Worm (Caenorhabditis elegans) whole organism, L1 larva: ENCODE measurements around the gene C50C3.12.

Experiments
- C16A3.4 ChIP-seq: fragments of 150-350 bp; optimal IDR thresholded peaks from 2 replicates; lab custom pipeline; 2014; ENCODE audit warnings: missing biosample characterization, missing genetic modification characterization
- Y116A8C.19 ChIP-seq: sonication (generic microtip); optimal IDR thresholded peaks from 2 replicates; lab custom pipeline; 2016; ENCODE audit warnings: missing compliant biosample characterization, missing genetic modification characterization, borderline replicate concordance
- alr-1 ChIP-seq: fragments of 200-800 bp; sonication (Bioruptor generic); optimal IDR thresholded peaks from 2 replicates; lab custom pipeline; 2018; ENCODE audit warnings: borderline replicate concordance, mild to moderate bottlenecking, missing genetic modification characterization, missing compliant biosample characterization
- blmp-1 ChIP-seq: fragments of 150-350 bp; optimal IDR thresholded peaks from 2 replicates; lab custom pipeline; 2014; ENCODE audit warnings: missing biosample characterization, missing genetic modification characterization
- ceh-63 ChIP-seq: fragments of 200-800 bp; sonication (Bioruptor generic); optimal IDR thresholded peaks from 2 replicates; lab custom pipeline; 2018; ENCODE audit warnings: mild to moderate bottlenecking, missing genetic modification characterization, missing compliant biosample characterization
- ceh-90 ChIP-seq: sonication (generic microtip); optimal IDR thresholded peaks from 2 replicates; lab custom pipeline; 2016; ENCODE audit warnings: missing genetic modification characterization, missing compliant biosample characterization
- efl-1 ChIP-seq, 4 experiments: fragments of 150-350 bp; optimal IDR thresholded peaks in 3 of 4; peaks in 1 of 4; 1 replicate in 1 of 4; 2 replicates in 3 of 4; lab custom pipeline; 2014; ENCODE audit warnings: missing biosample characterization in 2 of 4, missing genetic modification characterization in 2 of 4, missing genetic modification reagents in 2 of 4
- elt-2 ChIP-seq: sonication (generic microtip); optimal IDR thresholded peaks from 2 replicates; lab custom pipeline; 2016; ENCODE audit warnings: missing genetic modification characterization, mild to moderate bottlenecking, inconsistent platforms, missing compliant biosample characterization, missing genetic modification reagents
- elt-3 ChIP-seq, 6 experiments: fragments of 150-350 bp in 1 of 6; sonication (generic microtip); optimal IDR thresholded peaks; 2 replicates each; lab custom pipeline; 2017 to 2018; ENCODE audit warnings: missing biosample characterization in 6 of 6, missing genetic modification characterization in 6 of 6, inconsistent platforms in 1 of 6
- fkh-10 ChIP-seq: sonication (generic microtip); optimal IDR thresholded peaks from 2 replicates; lab custom pipeline; 2017; ENCODE audit warnings: missing biosample characterization, missing genetic modification reagents, missing genetic modification characterization
- fkh-4 ChIP-seq: sonication (generic microtip); optimal IDR thresholded peaks from 2 replicates; lab custom pipeline; 2016; ENCODE audit warnings: missing compliant biosample characterization, missing genetic modification characterization, borderline replicate concordance
- fkh-8 ChIP-seq: sonication (generic microtip); optimal IDR thresholded peaks from 2 replicates; lab custom pipeline; 2016; ENCODE audit warnings: mild to moderate bottlenecking, missing genetic modification characterization, missing compliant biosample characterization
- hlh-17 ChIP-seq: fragments of 200-800 bp; sonication (Bioruptor generic); optimal IDR thresholded peaks from 2 replicates; lab custom pipeline; 2018; ENCODE audit warnings: missing genetic modification characterization, mild to moderate bottlenecking, missing compliant biosample characterization, moderate library complexity, borderline replicate concordance
- hlh-4 ChIP-seq: sonication (generic microtip); optimal IDR thresholded peaks from 2 replicates; lab custom pipeline; 2016; ENCODE audit warnings: mild to moderate bottlenecking, missing genetic modification characterization, missing compliant biosample characterization
- irx-1 ChIP-seq: sonication (generic microtip); optimal IDR thresholded peaks from 2 replicates; lab custom pipeline; 2016; ENCODE audit warnings: missing genetic modification characterization, missing compliant biosample characterization
- isw-1 ChIP-seq: fragments of 200-800 bp; sonication (Bioruptor generic); IDR thresholded peaks from 2 replicates; pipeline ENCODE4 v1.3.6; 2022; ENCODE audit warnings: missing genetic modification characterization, missing compliant biosample characterization
- lin-13 ChIP-seq: fragments of 150-350 bp; optimal IDR thresholded peaks from 2 replicates; lab custom pipeline; 2014; ENCODE audit warnings: missing biosample characterization, missing genetic modification reagents, missing genetic modification characterization
- lin-14 ChIP-seq: fragments of 200-800 bp; sonication (Bioruptor generic); optimal IDR thresholded peaks from 2 replicates; lab custom pipeline; 2018; ENCODE audit warnings: mild to moderate bottlenecking, missing genetic modification characterization, moderate library complexity, missing compliant biosample characterization
- lin-35 ChIP-seq, 2 experiments: fragments of 150-350 bp; optimal IDR thresholded peaks; 2 replicates each; lab custom pipeline; 2014; ENCODE audit warnings: missing biosample characterization in 2 of 2, missing genetic modification characterization in 2 of 2, missing genetic modification reagents in 2 of 2
- lin-39 ChIP-seq: fragments of 150-350 bp; optimal IDR thresholded peaks from 2 replicates; lab custom pipeline; 2014; ENCODE audit warnings: missing biosample characterization, missing genetic modification reagents, missing genetic modification characterization
- lsy-2 ChIP-seq, 2 experiments: fragments of 150-350 bp; optimal IDR thresholded peaks; 2 replicates each; lab custom pipeline; 2014; ENCODE audit warnings: missing biosample characterization in 2 of 2, missing genetic modification characterization in 2 of 2
- mdl-1 ChIP-seq, 2 experiments: fragments of 150-350 bp; optimal IDR thresholded peaks; 2 replicates each; lab custom pipeline; 2014 to 2017; ENCODE audit warnings: missing biosample characterization in 2 of 2, missing genetic modification characterization in 2 of 2, inconsistent platforms in 1 of 2
- nhr-11 ChIP-seq: fragments of 150-350 bp; optimal IDR thresholded peaks from 2 replicates; lab custom pipeline; 2014; ENCODE audit warnings: missing biosample characterization, missing genetic modification characterization
- nhr-12 ChIP-seq: sonication (generic microtip); optimal IDR thresholded peaks from 2 replicates; lab custom pipeline; 2017; ENCODE audit warnings: missing biosample characterization, missing genetic modification characterization
- nhr-19 ChIP-seq: fragments of 200-800 bp; sonication (Bioruptor generic); conservative IDR thresholded peaks from 2 replicates; pipeline ENCODE4 v1.3.6; 2022; ENCODE audit warnings: missing genetic modification characterization, missing compliant biosample characterization
- nhr-71 ChIP-seq: sonication (generic microtip); optimal IDR thresholded peaks from 2 replicates; lab custom pipeline; 2016; ENCODE audit warnings: mild to moderate bottlenecking, missing genetic modification characterization, moderate library complexity, missing compliant biosample characterization
- nhr-76 ChIP-seq: sonication (generic microtip); optimal IDR thresholded peaks from 2 replicates; lab custom pipeline; 2017; ENCODE audit warnings: missing biosample characterization, missing genetic modification characterization
- nhr-84 ChIP-seq: sonication (generic microtip); optimal IDR thresholded peaks from 2 replicates; lab custom pipeline; 2017; ENCODE audit warnings: missing biosample characterization, missing genetic modification characterization
- pag-3 ChIP-seq: sonication (generic microtip); optimal IDR thresholded peaks from 2 replicates; lab custom pipeline; 2017; ENCODE audit warnings: missing genetic modification characterization, mild to moderate bottlenecking, missing compliant biosample characterization, antibody characterized with exemption, borderline replicate concordance; ENCODE audit not compliant: insufficient read depth
- pqm-1 ChIP-seq: sonication (generic microtip); optimal IDR thresholded peaks from 3 replicates; lab custom pipeline; 2017; ENCODE audit warnings: missing biosample characterization, missing genetic modification characterization
- skn-1 ChIP-seq: fragments of 150-350 bp; optimal IDR thresholded peaks from 2 replicates; lab custom pipeline; 2014; ENCODE audit warnings: missing biosample characterization, missing genetic modification characterization
- sox-4 ChIP-seq: sonication (generic microtip); optimal IDR thresholded peaks from 2 replicates; lab custom pipeline; 2016; ENCODE audit warnings: missing genetic modification characterization, missing compliant biosample characterization
- sptf-1 ChIP-seq: fragments of 150-350 bp; optimal IDR thresholded peaks from 2 replicates; lab custom pipeline; 2014; ENCODE audit warnings: missing biosample characterization, missing genetic modification characterization
- swsn-7 ChIP-seq: sonication (generic microtip); optimal IDR thresholded peaks from 2 replicates; lab custom pipeline; 2016; ENCODE audit warnings: missing genetic modification characterization, missing compliant biosample characterization
- tbx-2 ChIP-seq: sonication (generic microtip); optimal IDR thresholded peaks from 2 replicates; lab custom pipeline; 2016; ENCODE audit warnings: missing genetic modification characterization, missing compliant biosample characterization
- tlp-1 ChIP-seq: fragments of 150-350 bp; optimal IDR thresholded peaks from 2 replicates; lab custom pipeline; 2014; ENCODE audit warnings: missing biosample characterization, missing genetic modification characterization
- unc-98 ChIP-seq: fragments of 200-800 bp; sonication (Bioruptor generic); IDR thresholded peaks from 2 replicates; pipeline ENCODE4 v1.3.6; 2022; ENCODE audit warnings: missing genetic modification characterization, missing compliant biosample characterization
- vab-15 ChIP-seq: sonication (generic microtip); optimal IDR thresholded peaks from 2 replicates; lab custom pipeline; 2017; ENCODE audit warnings: missing genotype, mild to moderate bottlenecking, missing genetic modification characterization, missing compliant biosample characterization
- xbp-1 ChIP-seq: sonication (generic microtip); optimal IDR thresholded peaks from 2 replicates; lab custom pipeline; 2016; ENCODE audit warnings: missing genetic modification characterization, missing compliant biosample characterization
- zag-1 ChIP-seq: fragments of 150-350 bp; optimal IDR thresholded peaks from 2 replicates; lab custom pipeline; 2014; ENCODE audit warnings: missing biosample characterization, missing genetic modification characterization
- ztf-11 ChIP-seq, 2 experiments: sonication (generic microtip); optimal IDR thresholded peaks; 2 replicates each; lab custom pipeline; 2016 to 2017; ENCODE audit warnings: missing genetic modification characterization in 2 of 2, missing biosample characterization in 1 of 2, missing compliant biosample characterization in 1 of 2

C50C3.12 gene

DNA sequence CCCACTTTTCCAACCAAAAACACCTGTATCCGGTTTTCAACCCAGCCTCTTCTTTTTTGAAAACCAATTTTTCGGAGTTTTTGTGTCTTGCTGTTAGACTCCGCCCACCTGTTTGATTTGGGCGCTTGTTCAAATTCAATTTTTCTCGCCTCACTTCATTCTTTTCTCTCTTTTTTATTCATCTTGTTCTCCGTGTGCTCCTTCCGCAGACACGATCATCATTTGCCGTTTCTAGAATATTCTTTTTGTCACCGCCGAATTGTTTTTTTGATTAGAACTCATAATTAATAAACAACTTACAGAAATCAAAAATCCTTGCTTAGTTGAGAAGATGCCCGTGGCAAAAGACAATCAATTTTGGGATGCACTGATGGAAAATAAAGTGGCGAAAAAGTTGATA, 2.6 kb downstream of the C50C3.12 start, which contains the start of gene C50C3.5:
Gene C50C3.5, plus strand, starts transcription at position 301 of the 400 bp plus-strand sequence.
- no peak for TF ChIP-seq isw-1 (GFP tag; lab: Robert Waterston, UW)
- TF ChIP-seq fkh-10 (GFP tag; lab: Kevin White, UChicago): peak; percentile 52
- TF ChIP-seq vab-15 (tag; lab: Kevin White, UChicago): no peak
- TF ChIP-seq lin-39 (tag; lab: Kevin White, UChicago): no peak
- TF ChIP-seq nhr-76 (tag; lab: Kevin White, UChicago): no peak
- TF ChIP-seq tbx-2 (tag; lab: Kevin White, UChicago): no peak
- peak; percentile 37 for TF ChIP-seq lin-14 (GFP tag; lab: Kevin White, UChicago)

DNA sequence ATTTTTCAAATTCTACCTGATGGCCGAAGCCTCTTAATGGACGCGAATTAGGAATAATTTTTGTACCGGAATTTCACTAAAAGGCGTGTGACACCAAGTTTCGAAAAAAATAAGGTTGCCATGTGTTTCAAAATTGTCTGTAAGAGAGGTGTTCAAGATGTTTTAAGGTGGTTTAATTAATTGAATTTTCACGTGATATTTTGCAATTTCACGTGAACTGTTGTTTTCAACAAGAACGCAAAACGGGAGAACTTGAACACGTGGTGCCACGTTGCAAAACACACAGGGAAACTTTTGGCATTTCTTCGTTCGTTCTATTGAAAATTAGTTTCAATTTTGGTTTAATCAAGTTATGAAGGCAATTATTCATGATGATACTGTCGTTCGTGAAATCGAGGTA, 5.2 kb downstream of the C50C3.12 start, which contains the start of gene spc-2:
Gene spc-2, plus strand, starts transcription at position 301 of the 400 bp plus-strand sequence.
- no peak for TF ChIP-seq nhr-71 (tag; lab: Kevin White, UChicago)

DNA sequence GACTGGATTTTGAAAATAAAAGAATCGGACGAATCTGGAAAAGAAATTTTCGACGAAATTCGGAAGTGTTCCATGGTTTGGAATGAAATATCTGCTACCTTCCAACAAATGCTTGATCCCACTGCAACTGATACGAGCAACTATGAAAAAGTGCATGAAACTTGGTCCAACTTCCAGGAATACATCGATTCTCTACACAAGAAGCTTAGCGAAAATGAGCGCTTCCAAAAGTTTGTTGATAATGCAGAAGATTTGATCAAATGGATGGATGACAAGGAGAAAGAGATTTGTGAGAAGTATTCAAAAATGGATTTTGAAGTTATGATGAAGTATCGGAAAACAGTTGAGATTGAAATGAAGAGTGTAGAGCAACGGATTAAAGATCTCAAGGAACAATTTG, 6.2 kb downstream of the C50C3.12 start:
- no peak for TF ChIP-seq swsn-7
- TF ChIP-seq, all 84 proteins: peak for 0

DNA sequence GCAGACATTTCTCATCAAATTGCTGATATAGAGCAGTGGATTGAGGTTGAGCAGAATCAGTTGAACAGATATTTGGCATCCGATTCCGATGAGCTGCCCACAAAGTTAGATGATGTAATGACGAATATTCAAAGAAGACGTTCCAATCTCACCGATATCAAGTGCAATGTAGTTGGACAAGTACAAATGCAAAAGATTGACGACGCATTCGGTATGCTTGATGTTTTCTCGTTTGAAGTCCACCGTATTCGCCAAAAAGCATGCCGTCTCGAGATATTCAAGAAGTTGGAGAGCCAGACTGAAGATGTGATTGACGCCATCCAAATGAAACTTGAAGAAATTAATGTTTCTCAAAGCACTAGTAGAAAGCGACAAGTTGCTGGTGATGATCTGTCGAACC, 8.8 kb downstream of the C50C3.12 start:
- TF ChIP-seq irx-1 (tag; lab: Kevin White, UChicago) (no peak), nhr-12 (tag; lab: Kevin White, UChicago) (no peak), blmp-1 (tag; lab: Kevin White, UChicago) (no peak), nhr-11 (tag; lab: Kevin White, UChicago) (no peak), lin-35 (GFP tag; optimal IDR thresholded peaks at IDR 0.05; lab: Kevin White, UChicago) (no peak), ceh-63 (GFP tag; lab: Kevin White, UChicago) (no peak), elt-2 (tag; lab: Kevin White, UChicago) (no peak), nhr-84 (tag; lab: Kevin White, UChicago) (no peak), mdl-1 (tag; optimal IDR thresholded peaks at IDR 0.05; lab: Kevin White, UChicago) (no peak), nhr-19 (GFP tag; lab: Robert Waterston, UW) (no peak), ztf-11 (tag; optimal IDR thresholded peaks at IDR 0.05; lab: Kevin White, UChicago) (no peak), fkh-8 (no peak), xbp-1 (no peak), sptf-1 (tag; lab: Kevin White, UChicago) (no peak), elt-3 (tag; optimal IDR thresholded peaks at IDR 0.05; lab: Kevin White, UChicago) (no peak), hlh-4 (tag; lab: Kevin White, UChicago) (no peak), lin-13 (no peak), skn-1 (tag; lab: Kevin White, UChicago) (no peak), alr-1 (tag; lab: Kevin White, UChicago) (no peak), zag-1 (tag; lab: Kevin White, UChicago) (no peak)

DNA sequence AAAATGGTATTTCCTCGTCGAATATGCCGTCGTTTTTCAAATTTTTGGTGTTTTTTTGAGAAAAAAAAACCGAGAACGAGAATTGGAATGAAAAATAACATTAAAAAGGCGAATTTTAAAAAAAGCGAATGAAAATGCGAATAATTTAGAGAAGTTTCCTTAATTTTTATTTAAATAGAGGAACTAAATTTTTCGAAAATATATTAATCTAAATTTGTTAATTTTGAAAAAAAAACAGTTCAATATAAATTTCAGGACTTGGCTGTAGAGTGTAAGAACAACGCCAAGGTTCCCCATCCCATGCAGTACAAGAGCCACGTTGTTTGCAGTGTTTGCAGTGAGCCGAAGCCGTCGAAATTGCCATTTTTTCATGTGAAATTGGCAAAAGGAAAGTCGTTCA, 14.1 kb downstream of the C50C3.12 start, which contains the start of gene C50C3.19:
Gene C50C3.19, plus strand, starts transcription at position 301 of the 400 bp plus-strand sequence.
- TF ChIP-seq sptf-1 (tag; lab: Kevin White, UChicago) (no peak), efl-1 (optimal IDR thresholded peaks at IDR 0.05; lab: Kevin White, UChicago) (no peak), efl-1 (GFP tag; optimal IDR thresholded peaks at IDR 0.05 in 1 of 2; lab: Kevin White, UChicago) (no peak), lin-14 (GFP tag; lab: Kevin White, UChicago) (no peak), irx-1 (tag; lab: Kevin White, UChicago) (no peak), tlp-1 (no peak), elt-2 (tag; lab: Kevin White, UChicago) (no peak), pqm-1 (tag; lab: Kevin White, UChicago) (no peak), C16A3.4 (no peak), pag-3 (tag; lab: Kevin White, UChicago) (no peak), ceh-90 (tag; lab: Kevin White, UChicago) (no peak), fkh-8 (no peak), hlh-17 (no peak), fkh-10 (GFP tag; lab: Kevin White, UChicago) (no peak), elt-3 (tag; optimal IDR thresholded peaks at IDR 0.05; lab: Kevin White, UChicago) (no peak), Y116A8C.19 (tag; lab: Kevin White, UChicago) (no peak), fkh-4 (tag; lab: Kevin White, UChicago) (no peak), lsy-2 (tag; optimal IDR thresholded peaks at IDR 0.05; lab: Kevin White, UChicago) (no peak), sox-4 (tag; lab: Kevin White, UChicago) (no peak), unc-98 (GFP tag; lab: Robert Waterston, UW) (no peak), mdl-1 (tag; optimal IDR thresholded peaks at IDR 0.05; lab: Kevin White, UChicago) (no peak)
